Fruit fly (Drosophila melanogaster) S2 (cell line): ENCODE data around the gene rumi.

Experiments used
- CG8478 ChIP-seq: fragments of >200 bp; optimal IDR thresholded peaks from 2 replicates; lab custom pipeline; 2018
- CTCF ChIP-seq, 2 experiments: fragments of >200 bp; optimal IDR thresholded peaks; 2 replicates each; lab custom pipeline; 2018

The rumi gene

dm6 chr3R:22750534-22750947 is at the start of gene rumi, which contains the start of the genes CG7029 and Usp12-46:
TSS of gene rumi (minus strand) at chr3R:22750597.
TSS of gene CG7029 (plus strand) at chr3R:22750901.
TSS of gene Usp12-46 (plus strand) at chr3R:22750901.
- TF ChIP-seq CTCF (optimal IDR thresholded peaks at IDR 0.05; lab: Kevin White, UChicago) (peak in 1 of 2 experiments; percentile 14), CG8478 (lab: Kevin White, UChicago) (no peak)

- peak; percentile 56 to 78 for TF ChIP-seq CTCF (optimal IDR thresholded peaks at IDR 0.05; lab: Kevin White, UChicago)
- TF ChIP-seq CG8478 (lab: Kevin White, UChicago) = no peak
These were observed 43.6 kb upstream of the rumi start for dm6 chr3R:22793953-22794352.

DNA sequence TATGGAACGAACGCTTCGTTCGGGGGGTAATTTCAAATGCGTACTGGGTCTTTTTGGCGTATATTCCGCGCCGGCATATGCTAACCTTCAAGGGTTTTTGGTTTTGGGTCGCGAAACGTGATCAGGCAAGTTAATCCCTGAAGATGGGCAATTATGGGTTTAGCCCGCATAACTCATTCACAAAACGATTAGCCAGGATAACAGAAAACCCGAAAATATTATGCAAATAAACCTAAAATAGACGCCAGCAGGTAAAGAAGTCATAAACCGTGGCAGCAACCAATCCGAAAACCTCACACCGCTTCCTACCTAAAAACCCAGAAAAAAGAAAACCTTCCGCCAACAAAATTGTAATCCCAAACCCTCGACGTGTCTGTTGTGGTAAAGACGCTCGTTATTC is 38.7 kb upstream of the rumi start:
- TF ChIP-seq CG8478 (lab: Kevin White, UChicago) (no peak), CTCF (optimal IDR thresholded peaks at IDR 0.05; lab: Kevin White, UChicago) (no peak)

DNA sequence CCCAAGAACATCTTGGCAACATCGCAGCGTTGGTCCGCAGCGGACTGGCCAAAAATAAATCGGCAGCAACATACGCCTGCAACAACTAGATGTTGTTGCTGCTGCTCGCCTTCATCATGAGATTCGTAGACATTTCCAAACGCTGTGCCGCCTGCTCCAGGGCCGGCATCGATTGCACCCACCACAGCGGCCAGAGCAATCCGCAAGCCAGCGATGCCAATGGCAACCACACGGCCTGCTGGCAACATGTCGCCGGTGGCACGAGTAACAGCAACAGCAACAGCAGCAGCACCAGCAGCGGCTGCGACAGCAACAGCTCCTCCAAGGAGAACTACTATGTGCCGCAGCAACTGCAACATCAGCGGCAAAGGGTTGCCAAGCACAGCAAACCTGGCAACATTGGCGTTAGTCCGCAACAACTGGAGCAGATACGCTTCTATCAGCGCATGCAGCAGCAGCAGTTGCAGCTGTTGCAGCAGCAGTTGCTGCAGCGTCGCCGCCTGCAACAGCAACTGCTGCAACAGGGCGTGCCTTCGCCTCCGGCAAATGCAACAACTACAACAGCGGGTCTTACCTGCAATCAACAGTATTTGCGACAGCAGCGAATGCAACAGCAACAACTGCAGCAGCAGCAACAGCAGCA is 34.4 kb upstream of the rumi start:
- no peak for TF ChIP-seq CG8478 (lab: Kevin White, UChicago)
- no peak for TF ChIP-seq CTCF (optimal IDR thresholded peaks at IDR 0.05; lab: Kevin White, UChicago)

DNA sequence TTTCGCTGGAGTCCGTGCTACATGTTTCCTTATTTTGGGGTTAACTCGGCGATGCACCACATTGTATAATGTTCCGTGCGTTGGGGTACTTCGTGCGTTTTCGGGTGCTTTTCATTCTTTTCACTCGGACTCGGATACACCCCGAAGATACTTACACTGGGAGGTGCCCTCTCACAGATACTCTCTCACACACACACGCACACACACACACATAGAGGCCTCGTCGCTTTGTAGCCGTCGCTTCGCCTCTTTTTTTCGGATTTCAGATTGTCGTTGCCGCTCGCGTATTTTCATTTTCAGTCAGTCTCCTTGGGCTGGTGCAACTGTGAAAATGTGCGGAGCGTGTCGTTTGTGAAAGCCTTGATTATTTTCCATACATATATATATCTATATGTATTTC is 31.0 kb upstream of the rumi start:
- TF ChIP-seq CG8478 (lab: Kevin White, UChicago) (no peak), CTCF (optimal IDR thresholded peaks at IDR 0.05; lab: Kevin White, UChicago) (no peak)

DNA sequence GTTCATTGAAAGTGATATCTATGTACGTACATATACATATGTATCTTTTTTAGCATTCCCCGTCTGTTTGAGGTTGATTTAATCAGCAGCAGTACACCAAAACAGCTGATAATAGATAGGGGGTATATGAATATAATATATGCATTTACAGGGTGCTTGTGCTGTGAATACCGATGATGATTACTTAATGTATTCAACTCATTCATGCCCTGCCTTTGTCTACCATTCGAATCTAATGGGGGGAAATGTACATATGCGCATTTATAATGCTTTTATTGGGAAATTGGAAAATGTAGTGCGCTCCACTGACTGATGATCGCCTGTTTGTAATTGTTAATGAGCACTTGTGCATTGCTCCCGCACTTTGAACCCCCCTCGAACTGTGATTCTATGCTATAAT is 29.7 kb upstream of the rumi start:
- no peak for TF ChIP-seq CG8478 (lab: Kevin White, UChicago)
- no peak for TF ChIP-seq CTCF (optimal IDR thresholded peaks at IDR 0.05; lab: Kevin White, UChicago)

dm6 chr3R:22776457-22776856 is 26.1 kb upstream of the rumi start:
- no peak for TF ChIP-seq CG8478 (lab: Kevin White, UChicago)
- no peak for TF ChIP-seq CTCF (optimal IDR thresholded peaks at IDR 0.05; lab: Kevin White, UChicago)

dm6 chr3R:22771670-22772069 is 21.3 kb upstream of the rumi start, which contains the start of gene CG43095:
TSS of gene CG43095 (minus strand) at chr3R:22771770.
- TF ChIP-seq CG8478 (lab: Kevin White, UChicago) (no peak), CTCF (optimal IDR thresholded peaks at IDR 0.05; lab: Kevin White, UChicago) (no peak)

DNA sequence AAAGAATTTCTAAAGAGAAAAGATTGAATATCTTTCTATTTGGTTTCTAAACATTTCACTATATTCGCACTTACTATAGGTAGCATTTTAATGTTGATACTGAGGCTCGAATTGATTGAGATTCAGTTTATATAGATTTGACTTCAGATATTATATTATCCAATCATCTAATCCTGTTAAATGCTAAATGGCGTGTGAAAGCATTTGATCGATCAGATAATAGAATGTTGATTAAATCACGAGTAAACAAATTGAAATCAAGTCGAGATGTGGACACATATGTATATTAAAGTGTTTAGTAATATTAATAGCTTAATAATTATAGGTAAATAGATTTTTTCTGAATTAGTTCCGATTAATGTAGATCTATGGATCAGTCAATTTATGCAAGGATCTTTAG is 20.5 kb upstream of the rumi start, which contains the start of gene CG43094:
Gene CG43094 (minus strand): TSS at position 101 of the 400 bp plus-strand sequence.
- no peak for TF ChIP-seq CG8478 (lab: Kevin White, UChicago)
- TF ChIP-seq CTCF (optimal IDR thresholded peaks at IDR 0.05; lab: Kevin White, UChicago) = no peak

- TF ChIP-seq CG8478 (lab: Kevin White, UChicago) (no peak), CTCF (optimal IDR thresholded peaks at IDR 0.05; lab: Kevin White, UChicago) (no peak)
These were observed 19.8 kb upstream of the rumi start, which contains the start of gene CG43093 for dm6 chr3R:22770207-22770606. TSS of gene CG43093 (minus strand) at chr3R:22770307.

DNA sequence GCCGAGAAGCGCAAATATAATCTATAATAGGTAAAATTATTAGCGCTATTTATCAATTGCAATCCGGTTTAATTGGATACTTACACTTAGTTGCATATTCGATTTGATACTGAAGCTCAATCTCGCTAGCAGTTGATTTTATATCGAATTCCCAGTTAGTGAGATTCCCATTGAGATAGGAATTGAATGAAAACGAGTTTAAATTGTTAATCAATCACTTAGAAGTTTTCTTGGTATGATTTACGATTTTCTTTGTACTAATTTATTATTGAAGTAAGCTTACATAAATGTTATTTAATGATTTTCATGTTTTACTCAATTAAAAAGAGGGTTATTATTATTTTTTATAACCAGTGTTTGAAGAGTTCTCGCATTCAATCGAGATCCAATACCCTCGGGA is 19.2 kb upstream of the rumi start, which contains the start of gene CG43092:
Gene CG43092 (minus strand): TSS at position 101 of the 400 bp plus-strand sequence.
- TF ChIP-seq CG8478 (lab: Kevin White, UChicago) (no peak), CTCF (optimal IDR thresholded peaks at IDR 0.05; lab: Kevin White, UChicago) (no peak)

DNA sequence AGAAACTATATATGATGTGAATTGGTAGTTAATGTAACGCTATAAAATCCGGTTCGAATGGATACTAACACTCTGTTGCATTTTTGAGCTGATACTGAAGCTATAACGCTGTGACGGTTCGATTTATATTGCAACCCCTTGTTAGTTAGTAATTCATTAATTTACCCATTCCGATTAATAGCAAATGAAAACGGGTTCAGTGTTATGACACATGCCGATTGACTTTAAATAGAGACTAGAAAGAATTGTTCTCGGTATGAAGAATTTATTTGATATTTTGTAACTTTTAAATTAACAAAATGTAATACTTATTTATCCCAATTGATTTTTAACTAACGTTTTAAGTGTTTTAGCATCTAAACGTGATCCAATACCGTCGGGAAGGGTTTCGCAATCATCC is 18.2 kb upstream of the rumi start, which contains the start of gene CG43091:
Gene CG43091 (minus strand): TSS at position 101 of the 400 bp plus-strand sequence.
- TF ChIP-seq CTCF (optimal IDR thresholded peaks at IDR 0.05; lab: Kevin White, UChicago) (no peak), CG8478 (lab: Kevin White, UChicago) (no peak)

- TF ChIP-seq CTCF (optimal IDR thresholded peaks at IDR 0.05; lab: Kevin White, UChicago) (no peak), CG8478 (lab: Kevin White, UChicago) (no peak)
These were observed 17.2 kb upstream of the rumi start, which contains the start of gene CG13841 for dm6 chr3R:22767599-22767998. TSS of gene CG13841 (minus strand) at chr3R:22767699.

DNA sequence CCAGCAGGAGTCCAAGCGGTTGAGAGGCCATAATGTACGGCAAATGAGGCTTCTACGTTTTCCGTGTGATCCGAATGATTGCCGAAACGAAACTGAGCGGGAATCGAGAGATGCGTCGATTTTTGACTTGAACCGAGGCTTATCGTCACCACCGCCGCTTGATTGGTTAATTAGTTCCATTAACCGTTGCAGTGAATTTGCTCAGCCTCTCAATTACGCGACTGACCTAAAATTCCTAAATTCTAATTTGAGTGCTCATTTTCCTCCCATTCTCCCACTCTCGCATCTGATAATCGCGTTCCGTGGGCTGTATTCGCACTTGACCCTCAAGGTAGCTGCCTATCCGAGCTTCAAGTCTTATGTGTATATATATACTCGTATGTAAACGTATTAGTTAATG is 15.7 kb upstream of the rumi start, which contains the start of gene Nepl15:
Gene Nepl15 (minus strand): TSS at position 101 of the 400 bp plus-strand sequence.
- no peak for TF ChIP-seq CTCF (optimal IDR thresholded peaks at IDR 0.05; lab: Kevin White, UChicago)
- no peak for TF ChIP-seq CG8478 (lab: Kevin White, UChicago)

- TF ChIP-seq CG8478 (lab: Kevin White, UChicago) (no peak), CTCF (optimal IDR thresholded peaks at IDR 0.05; lab: Kevin White, UChicago) (no peak)
These were observed 13.2 kb upstream of the rumi start, which contains the start of gene Nepl14 for dm6 chr3R:22763587-22763986. TSS of gene Nepl14 (minus strand) at chr3R:22763711.
